Fruit fly (Drosophila melanogaster) whole organism, embryonic: ENCODE measurements around the gene CG31265.

Experiments used
- ATbp ChIP-seq: fragments of 200-800 bp; sonication (Bioruptor generic); optimal IDR thresholded peaks from 2 replicates; lab custom pipeline; 2017; ENCODE audit warnings: missing biosample characterization, mild to moderate bottlenecking, missing genetic modification characterization, missing genetic modification reagents
- Awh ChIP-seq: fragments of 200-800 bp; sonication (Bioruptor generic); IDR thresholded peaks from 2 replicates; pipeline ENCODE4, ENCODE4 v1.3.6; 2022; ENCODE audit warnings: missing biosample characterization, missing genetic modification characterization
- Bgb ChIP-seq: fragments of 200-800 bp; sonication (Bioruptor generic); IDR thresholded peaks from 2 replicates; pipeline ENCODE4 v1.3.6; 2022; ENCODE audit warnings: missing biosample characterization, missing genetic modification characterization; ENCODE audit not compliant: partially characterized antibody
- CG10543 ChIP-seq: fragments of 200-800 bp; sonication (Bioruptor generic); optimal IDR thresholded peaks from 3 replicates; lab custom pipeline; 2017; ENCODE audit warnings: missing biosample characterization, mild to moderate bottlenecking, missing genetic modification characterization, moderate library complexity
- CG12769 ChIP-seq: fragments of 200-800 bp; sonication (Bioruptor generic); optimal IDR thresholded peaks from 2 replicates; lab custom pipeline; 2019; ENCODE audit warnings: missing biosample characterization, mild to moderate bottlenecking, missing genetic modification characterization, moderate library complexity
- CG15479 ChIP-seq: fragments of 200-800 bp; sonication (Bioruptor generic); optimal IDR thresholded peaks from 3 replicates; lab custom pipeline; 2019; ENCODE audit warnings: missing biosample characterization, mild to moderate bottlenecking, missing genetic modification characterization, moderate library complexity
- CG15601 ChIP-seq: fragments of 200-800 bp; sonication (Bioruptor generic); optimal IDR thresholded peaks from 3 replicates; lab custom pipeline; 2019; ENCODE audit warnings: missing biosample characterization, mild to moderate bottlenecking, missing genetic modification characterization, moderate library complexity
- CG15696 ChIP-seq: fragments of 200-800 bp; sonication (Bioruptor generic); optimal IDR thresholded peaks from 2 replicates; lab custom pipeline; 2019; ENCODE audit warnings: missing biosample characterization, mild to moderate bottlenecking, missing genetic modification characterization, moderate library complexity
- CG18764 ChIP-seq: fragments of 200-800 bp; sonication (Bioruptor generic); optimal IDR thresholded peaks from 3 replicates; lab custom pipeline; 2016; ENCODE audit warnings: missing biosample characterization, missing genetic modification characterization
- CG2199 ChIP-seq: fragments of 200-800 bp; sonication (Bioruptor generic); IDR thresholded peaks from 3 replicates; pipeline ENCODE4 v1.3.6; 2022; ENCODE audit warnings: missing biosample characterization, missing genetic modification characterization
- CG30020 ChIP-seq: fragments of 200-800 bp; optimal IDR thresholded peaks from 2 replicates; lab custom pipeline; 2019; ENCODE audit warnings: missing biosample characterization, mild to moderate bottlenecking, missing genetic modification characterization, moderate library complexity
- CG4360 ChIP-seq: fragments of 200-800 bp; sonication (Bioruptor generic); IDR thresholded peaks from 2 replicates; pipeline ENCODE4 v1.3.6; 2022; ENCODE audit warnings: missing biosample characterization, missing genetic modification characterization
- CG5245 ChIP-seq: fragments of 200-800 bp; sonication (Bioruptor generic); optimal IDR thresholded peaks from 3 replicates; lab custom pipeline; 2016; ENCODE audit warnings: missing biosample characterization, missing genetic modification characterization
- CG6254 ChIP-seq: fragments of 200-800 bp; sonication (Bioruptor generic); optimal IDR thresholded peaks from 3 replicates; lab custom pipeline; 2017; ENCODE audit warnings: mild to moderate bottlenecking, missing biosample characterization, missing genetic modification reagents, missing genetic modification characterization
- CG6654 ChIP-seq: fragments of 200-800 bp; sonication (Bioruptor generic); optimal IDR thresholded peaks from 2 replicates; lab custom pipeline; 2017; ENCODE audit warnings: missing biosample characterization, mild to moderate bottlenecking, missing genetic modification characterization
- CG8359 ChIP-seq: fragments of 200-800 bp; sonication (Bioruptor generic); optimal IDR thresholded peaks from 2 replicates; lab custom pipeline; 2017; ENCODE audit warnings: missing biosample characterization, mild to moderate bottlenecking, missing genetic modification characterization, borderline replicate concordance
- CG9437 ChIP-seq: fragments of 200-800 bp; sonication (Bioruptor generic); optimal IDR thresholded peaks from 2 replicates; lab custom pipeline; 2018; ENCODE audit warnings: missing biosample characterization, mild to moderate bottlenecking, missing genetic modification characterization
- CHES-1-like ChIP-seq: fragments of 200-800 bp; sonication (Bioruptor generic); optimal IDR thresholded peaks from 2 replicates; lab custom pipeline; 2016; ENCODE audit warnings: missing biosample characterization, missing genetic modification characterization
- Dip3 ChIP-seq: fragments of 200-800 bp; sonication (Bioruptor generic); optimal IDR thresholded peaks from 3 replicates; lab custom pipeline; 2016; ENCODE audit warnings: missing biosample characterization, missing genetic modification characterization
- Fer3 ChIP-seq: fragments of 200-800 bp; sonication (Bioruptor generic); optimal IDR thresholded peaks from 2 replicates; lab custom pipeline; 2018; ENCODE audit warnings: missing biosample characterization, mild to moderate bottlenecking, missing genetic modification characterization, moderate library complexity
- Hmx ChIP-seq: fragments of 200-800 bp; sonication (Bioruptor generic); optimal IDR thresholded peaks from 2 replicates; lab custom pipeline; 2016; ENCODE audit warnings: missing biosample characterization, missing genetic modification characterization
- Hr51 ChIP-seq, 2 experiments: fragments of 200-800 bp; sonication (Bioruptor generic); optimal IDR thresholded peaks; 2 replicates in 1 of 2; 3 replicates in 1 of 2; lab custom pipeline; 2016 to 2018; ENCODE audit warnings: missing biosample characterization in 2 of 2, missing genetic modification characterization in 2 of 2, mild to moderate bottlenecking in 1 of 2, moderate library complexity in 1 of 2
- Lim3 ChIP-seq: fragments of 200-800 bp; sonication (Bioruptor generic); IDR thresholded peaks from 2 replicates; pipeline ENCODE4 v1.3.6; 2022; ENCODE audit warnings: missing biosample characterization, missing genetic modification characterization
- Med ChIP-seq: fragments of 200-800 bp; sonication (Bioruptor generic); peaks from one replicate; lab custom pipeline; 2016; ENCODE audit warnings: missing biosample characterization, missing genetic modification characterization, mild to moderate bottlenecking, inconsistent platforms, moderate library complexity
- Meics ChIP-seq: fragments of 200-800 bp; sonication (Bioruptor generic); optimal IDR thresholded peaks from 2 replicates; lab custom pipeline; 2017; ENCODE audit warnings: missing biosample characterization, mild to moderate bottlenecking, missing genetic modification characterization
- Trl ChIP-seq, 3 experiments: fragments of >200 bp in 2 of 3; fragments of 200-800 bp in 1 of 3; sonication (Bioruptor generic) in 1 of 3; optimal IDR thresholded peaks; 2 replicates in 1 of 3; 3 replicates in 2 of 3; lab custom pipeline; 2016 to 2017; ENCODE audit warnings: missing biosample characterization in 1 of 3, missing genetic modification characterization in 1 of 3
- Xrp1 ChIP-seq: fragments of 200-800 bp; sonication (Bioruptor generic); IDR thresholded peaks from 2 replicates; pipeline ENCODE4 v1.3.6; 2022; ENCODE audit warnings: missing biosample characterization, missing genetic modification characterization
- ap ChIP-seq: fragments of 200-800 bp; sonication (Bioruptor generic); IDR thresholded peaks from 2 replicates; pipeline ENCODE4 v1.3.6; 2022; ENCODE audit warnings: missing biosample characterization, missing genetic modification characterization
- cad ChIP-seq: fragments of >200 bp; optimal IDR thresholded peaks from 2 replicates; lab custom pipeline; 2017; ENCODE audit warnings: missing biosample characterization, missing genetic modification characterization
- chinmo ChIP-seq: fragments of 200-800 bp; sonication (Bioruptor generic); IDR thresholded peaks from 4 replicates; pipeline ENCODE4 v1.3.6; 2022; ENCODE audit warnings: missing biosample characterization, missing genetic modification characterization; ENCODE audit not compliant: partially characterized antibody
- dimm ChIP-seq: fragments of 200-800 bp; sonication (Bioruptor generic); IDR thresholded peaks from 2 replicates; pipeline ENCODE4 v1.3.6; 2022; ENCODE audit warnings: missing biosample characterization, missing genetic modification characterization
- dysf ChIP-seq: fragments of 200-800 bp; sonication (Bioruptor generic); IDR thresholded peaks from 3 replicates; pipeline ENCODE4 v1.3.6; 2022; ENCODE audit warnings: missing biosample characterization, missing genetic modification characterization
- ems ChIP-seq: fragments of 200-800 bp; sonication (Bioruptor generic); optimal IDR thresholded peaks from 3 replicates; lab custom pipeline; 2016; ENCODE audit warnings: missing biosample characterization, missing genetic modification characterization
- eve ChIP-seq, 2 experiments: fragments of >200 bp; optimal IDR thresholded peaks; 2 replicates each; lab custom pipeline; 2017; ENCODE audit warnings: missing biosample characterization in 2 of 2, missing genetic modification characterization in 2 of 2
- gcm ChIP-seq: fragments of 200-800 bp; sonication (Bioruptor generic); optimal IDR thresholded peaks from 2 replicates; lab custom pipeline; 2019; ENCODE audit warnings: missing biosample characterization, mild to moderate bottlenecking, missing genetic modification characterization, moderate library complexity
- ken ChIP-seq: fragments of 200-800 bp; sonication (Bioruptor generic); IDR thresholded peaks from 3 replicates; pipeline ENCODE4 v1.3.6; 2022; ENCODE audit warnings: missing biosample characterization, missing genetic modification characterization
- lov ChIP-seq, 2 experiments: fragments of 200-800 bp in 1 of 2; fragments of >200 bp in 1 of 2; sonication (Bioruptor generic) in 1 of 2; IDR thresholded peaks in 1 of 2; optimal IDR thresholded peaks in 1 of 2; 2 replicates in 1 of 2; 3 replicates in 1 of 2; pipeline versions ENCODE4 v1.3.6 to Lab custom; 2017 to 2022; ENCODE audit warnings: missing biosample characterization in 1 of 2, missing genetic modification characterization in 1 of 2
- nerfin-1 ChIP-seq: fragments of 200-800 bp; sonication (Bioruptor generic); optimal IDR thresholded peaks from 3 replicates; lab custom pipeline; 2019; ENCODE audit warnings: missing biosample characterization, mild to moderate bottlenecking, missing genetic modification characterization, moderate library complexity
- nom ChIP-seq: fragments of 200-800 bp; sonication (Bioruptor generic); optimal IDR thresholded peaks from 2 replicates; lab custom pipeline; 2017; ENCODE audit warnings: missing biosample characterization, missing genetic modification characterization, mild to moderate bottlenecking, moderate library complexity, missing genetic modification reagents
- p53 ChIP-seq: fragments of 200-800 bp; sonication (Bioruptor generic); optimal IDR thresholded peaks from 2 replicates; lab custom pipeline; 2016; ENCODE audit warnings: missing biosample characterization, missing genetic modification characterization
- ranshi ChIP-seq: fragments of 200-800 bp; sonication (Bioruptor generic); IDR thresholded peaks from 2 replicates; pipeline ENCODE4 v1.3.6; 2022; ENCODE audit warnings: missing biosample characterization, missing genetic modification characterization
- run ChIP-seq: fragments of 200-800 bp; sonication (Bioruptor generic); optimal IDR thresholded peaks from 3 replicates; lab custom pipeline; 2018; ENCODE audit warnings: missing biosample characterization, mild to moderate bottlenecking, missing genetic modification characterization
- schlank ChIP-seq: fragments of 200-800 bp; sonication (Bioruptor generic); optimal IDR thresholded peaks from 2 replicates; lab custom pipeline; 2018; ENCODE audit warnings: missing biosample characterization, mild to moderate bottlenecking, missing genetic modification characterization
- tio ChIP-seq: fragments of 200-800 bp; sonication (Bioruptor generic); optimal IDR thresholded peaks from 2 replicates; lab custom pipeline; 2017; ENCODE audit warnings: missing biosample characterization, missing genetic modification characterization, inconsistent platforms
- ttk ChIP-seq: fragments of 200-800 bp; sonication (Bioruptor generic); IDR thresholded peaks from 2 replicates; pipeline ENCODE4 v2.1.2; 2022; ENCODE audit warnings: missing biosample characterization, missing genetic modification characterization
- unc-4 ChIP-seq: fragments of 200-800 bp; sonication (Bioruptor generic); IDR thresholded peaks from 2 replicates; pipeline ENCODE4 v1.3.6; 2022; ENCODE audit warnings: missing biosample characterization, missing genetic modification characterization; ENCODE audit not compliant: partially characterized antibody

Gene CG31265

dm6 chr3R:17127912-17128311, at the start of gene CG31265:
TSS of gene CG31265 (plus strand) at chr3R:17128212.
- no peak for TF ChIP-seq CG12769 (tag; lab: Kevin White, UChicago)
- no peak for TF ChIP-seq ap (GFP tag; lab: Robert Waterston, UW)
- no peak for TF ChIP-seq Dip3 (GFP tag; lab: Kevin White, UChicago)
- no peak for TF ChIP-seq CG18764 (GFP tag; lab: Kevin White, UChicago)
- TF ChIP-seq CHES-1-like (GFP tag; lab: Kevin White, UChicago) = no peak
- TF ChIP-seq ken = no peak
- no peak for TF ChIP-seq ttk
- TF ChIP-seq Xrp1 (GFP tag; lab: Robert Waterston, UW) = no peak
- no peak for TF ChIP-seq CG8359
- TF ChIP-seq unc-4 (GFP tag; lab: Robert Waterston, UW) = no peak
- TF ChIP-seq Bgb (GFP tag; lab: Robert Waterston, UW) = no peak
- no peak for TF ChIP-seq CG2199 (GFP tag; lab: Robert Waterston, UW)
- no peak for TF ChIP-seq ems
- TF ChIP-seq Lim3 = no peak
- no peak for TF ChIP-seq run

- TF ChIP-seq Meics (GFP tag; lab: Kevin White, UChicago) (peak; percentile 42), CG15696 (peak; percentile 27), nerfin-1 (peak; percentile 56), gcm (GFP tag; lab: Kevin White, UChicago) (peak; percentile 82), p53 (GFP tag; lab: Kevin White, UChicago) (no peak), Awh (GFP tag; lab: Robert Waterston, UW) (peak; percentile 49), CG4360 (peak; percentile 42), CG15479 (GFP tag; lab: Kevin White, UChicago) (peak; percentile 95), ATbp (GFP tag; lab: Kevin White, UChicago) (peak; percentile 30), CG30020 (tag; lab: Kevin White, UChicago) (no peak), CG5245 (GFP tag; lab: Kevin White, UChicago) (no peak), CG9437 (GFP tag; lab: Kevin White, UChicago) (no peak), CG6654 (GFP tag; lab: Kevin White, UChicago) (no peak), Hr51 (GFP tag; optimal IDR thresholded peaks at IDR 0.05; lab: Kevin White, UChicago) (no peak), dimm (GFP tag; lab: Robert Waterston, UW) (no peak), ap (GFP tag; lab: Robert Waterston, UW) (no peak), nom (peak; percentile 61), eve (GFP tag; optimal IDR thresholded peaks at IDR 0.05; lab: Kevin White, UChicago) (peak in 1 of 2 experiments; percentile 31), CG6254 (GFP tag; lab: Kevin White, UChicago) (peak; percentile 29), dysf (GFP tag; lab: Robert Waterston, UW) (no peak), cad (GFP tag; lab: Kevin White, UChicago) (no peak), Fer3 (tag; lab: Kevin White, UChicago) (no peak), CG10543 (GFP tag; lab: Kevin White, UChicago) (peak; percentile 32), Hmx (no peak), Med (GFP tag; lab: Kevin White, UChicago) (peak; percentile 87), CG15601 (tag; lab: Kevin White, UChicago) (peak; percentile 20), schlank (peak; percentile 25), tio (GFP tag; lab: Kevin White, UChicago) (no peak), Trl (optimal IDR thresholded peaks at IDR 0.05; lab: Kevin White, UChicago) (peak in 1 of 2 experiments; percentile 14), Trl (GFP tag; optimal IDR thresholded peaks at IDR 0.05; lab: Kevin White, UChicago) (no peak), ranshi (peak; percentile 18; the same call in 1 of the 2 replicates), chinmo (0 out of 4 replicates have a peak, but pooled peaks have one; percentile 56), lov (optimal IDR thresholded peaks at IDR 0.05; lab: Kevin White, UChicago) (no peak), lov (GFP tag; IDR thresholded peaks at IDR 0.05; lab: Robert Waterston, UW) (no peak), ems (peak; percentile 3)
These were observed 48.8 kb upstream of the CG31265 start for dm6 chr3R:17078961-17079858.
